Fruit fly (Drosophila melanogaster): ENCODE measurements around the gene CG14391.
A peak's percentile ranks its signal among the peaks of the same experiment; 100 is the strongest.

CG14391 gene

dm6 chr3R:12653511-12654252 is 41.0 kb downstream of the CG14391 start (continued):
- TF ChIP-seq pan (optimal IDR thresholded peaks at IDR 0.05) (no peak), pan (GFP tag; optimal IDR thresholded peaks at IDR 0.05 in 1 of 2, IDR thresholded peaks at IDR 0.05 in 1 of 2) (peak in 1 of 2 experiments; percentile 73), CG1529 (GFP tag; optimal IDR thresholded peaks at IDR 0.05) (peak; percentile 83), pb (GFP tag; optimal IDR thresholded peaks at IDR 0.05) (peak; percentile 78), dmrt99B (tag; optimal IDR thresholded peaks at IDR 0.05) (peak; percentile 94), slp2 (GFP tag; optimal IDR thresholded peaks at IDR 0.05) (peak; percentile 84), CG1792 (GFP tag; optimal IDR thresholded peaks at IDR 0.05) (peak; percentile 17), CG6175 (GFP tag; IDR thresholded peaks at IDR 0.05) (peak; percentile 8; the same call in 1 of the 3 replicates), CG2889 (GFP tag; IDR thresholded peaks at IDR 0.05) (peak; percentile 62; the same call in 1 of the 3 replicates), Neu2 (GFP tag; optimal IDR thresholded peaks at IDR 0.05; ENCODE audit: borderline replicate concordance) (no peak), ci (GFP tag; IDR thresholded peaks at IDR 0.05) (peak; percentile 80), Ets97D (GFP tag; optimal IDR thresholded peaks at IDR 0.05) (peak; percentile 31), corto (GFP tag; optimal IDR thresholded peaks at IDR 0.05) (no peak), dm (GFP tag; optimal IDR thresholded peaks at IDR 0.05) (peak; percentile 77), Med (GFP tag) (peak; percentile 97), CG7786 (GFP tag; optimal IDR thresholded peaks at IDR 0.05) (peak; percentile 84), pros (GFP tag; optimal IDR thresholded peaks at IDR 0.05) (no peak), al (GFP tag; IDR thresholded peaks at IDR 0.05) (peak; percentile 80), CG10274 (GFP tag; optimal IDR thresholded peaks at IDR 0.05) (peak; percentile 56), CG6689 (GFP tag; IDR thresholded peaks at IDR 0.05) (peak; percentile 86), CG11093 (GFP tag; IDR thresholded peaks at IDR 0.05) (peak; percentile 81), vfl (GFP tag; optimal IDR thresholded peaks at IDR 0.05) (peak; percentile 45), CG1647 (GFP tag; optimal IDR thresholded peaks at IDR 0.05) (no peak), Ets65A (GFP tag) (peak; percentile 96), ewg (GFP tag; optimal IDR thresholded peaks at IDR 0.05) (peak; percentile 82), ash1 (GFP tag; optimal IDR thresholded peaks at IDR 0.05) (no peak), CG11695 (GFP tag; IDR thresholded peaks at IDR 0.05) (peak; percentile 85; the same call in 2 of the 3 replicates), CG12299 (tag; optimal IDR thresholded peaks at IDR 0.05) (peak; percentile 66), fd102C (GFP tag; optimal IDR thresholded peaks at IDR 0.05) (no peak), CTCF (GFP tag; optimal IDR thresholded peaks at IDR 0.05) (peak; percentile 43), CG31365 (tag; optimal IDR thresholded peaks at IDR 0.05) (peak; percentile 33), cwo (GFP tag; optimal IDR thresholded peaks at IDR 0.05) (peak; percentile 55), CG15601 (tag; optimal IDR thresholded peaks at IDR 0.05) (peak; percentile 69), Hmx (GFP tag; optimal IDR thresholded peaks at IDR 0.05) (no peak), Gsc (GFP tag; IDR thresholded peaks at IDR 0.05) (peak; percentile 78), ac (GFP tag; optimal IDR thresholded peaks at IDR 0.05) (no peak), Mrtf (GFP tag; IDR thresholded peaks at IDR 0.05) (peak; percentile 74), CG3163 (GFP tag; optimal IDR thresholded peaks at IDR 0.05) (peak; percentile 61), CG6272 (GFP tag; IDR thresholded peaks at IDR 0.05) (peak; percentile 71), zen2 (GFP tag; IDR thresholded peaks at IDR 0.05; ENCODE audit: partially characterized antibody) (no peak), crc (GFP tag; optimal IDR thresholded peaks at IDR 0.05) (peak; percentile 73), Six4 (GFP tag; optimal IDR thresholded peaks at IDR 0.05) (peak; percentile 31), H2.0 (GFP tag; IDR thresholded peaks at IDR 0.05) (peak; percentile 56; the same call in 1 of the 2 replicates), HLH54F (GFP tag; optimal IDR thresholded peaks at IDR 0.05) (peak; percentile 68), CG1024 (GFP tag; IDR thresholded peaks at IDR 0.05) (peak; percentile 45; the same call in 1 of the 2 replicates), B-H2 (GFP tag; optimal IDR thresholded peaks at IDR 0.05) (no peak), en (GFP tag; optimal IDR thresholded peaks at IDR 0.05) (peak; percentile 45), so (GFP tag; IDR thresholded peaks at IDR 0.05) (peak; percentile 84; the same call in 2 of the 3 replicates), CrebB (tag; optimal IDR thresholded peaks at IDR 0.05) (peak; percentile 56), Antp (GFP tag; optimal IDR thresholded peaks at IDR 0.05) (peak; percentile 89), psq (GFP tag; optimal IDR thresholded peaks at IDR 0.05) (peak; percentile 13)
